Fruit fly (Drosophila melanogaster) whole organism, embryonic: ENCODE results near the gene CG2616.

Experiments used
- Abd-B ChIP-seq: fragments of 200-800 bp; sonication (Bioruptor generic); optimal IDR thresholded peaks from 2 replicates; lab custom pipeline; 2018; ENCODE audit warnings: missing biosample characterization, mild to moderate bottlenecking, missing genetic modification characterization, moderate library complexity
- Antp ChIP-seq: fragments of 200-800 bp; sonication (Bioruptor generic); optimal IDR thresholded peaks from 3 replicates; lab custom pipeline; 2016; ENCODE audit warnings: missing biosample characterization, missing genetic modification characterization
- Atf-2 ChIP-seq: fragments of 200-800 bp; sonication (Bioruptor generic); optimal IDR thresholded peaks from 2 replicates; lab custom pipeline; 2016; ENCODE audit warnings: missing biosample characterization, missing genetic modification characterization
- Awh ChIP-seq: fragments of 200-800 bp; sonication (Bioruptor generic); IDR thresholded peaks from 2 replicates; pipeline ENCODE4, ENCODE4 v1.3.6; 2022; ENCODE audit warnings: missing biosample characterization, missing genetic modification characterization
- B-H1 ChIP-seq: fragments of 200-800 bp; sonication (Bioruptor generic); IDR thresholded peaks from 3 replicates; pipeline ENCODE4 v1.3.6; 2022; ENCODE audit warnings: missing biosample characterization, missing genetic modification characterization
- CG10274 ChIP-seq: fragments of 200-800 bp; sonication (Bioruptor generic); optimal IDR thresholded peaks from 3 replicates; lab custom pipeline; 2017; ENCODE audit warnings: missing biosample characterization, mild to moderate bottlenecking, missing genetic modification characterization
- CG10565 ChIP-seq: fragments of 200-800 bp; sonication (Bioruptor generic); optimal IDR thresholded peaks from 3 replicates; lab custom pipeline; 2016; ENCODE audit warnings: missing biosample characterization, mild to moderate bottlenecking, missing genetic modification characterization
- CG10959 ChIP-seq: fragments of 200-800 bp; sonication (Bioruptor generic); IDR thresholded peaks from 2 replicates; pipeline ENCODE4 v1.3.6; 2022; ENCODE audit warnings: missing biosample characterization, missing genetic modification characterization
- CG12219 ChIP-seq: fragments of 200-800 bp; sonication (Bioruptor generic); optimal IDR thresholded peaks from 3 replicates; lab custom pipeline; 2018; ENCODE audit warnings: missing biosample characterization, mild to moderate bottlenecking, missing genetic modification characterization
- CG15269 ChIP-seq: fragments of 200-800 bp; sonication (Bioruptor generic); optimal IDR thresholded peaks from 2 replicates; lab custom pipeline; 2018; ENCODE audit warnings: missing biosample characterization, mild to moderate bottlenecking, missing genetic modification characterization, moderate library complexity
- CG1603 ChIP-seq: fragments of 200-800 bp; sonication (Bioruptor generic); optimal IDR thresholded peaks from 2 replicates; lab custom pipeline; 2019; ENCODE audit warnings: missing biosample characterization, mild to moderate bottlenecking, missing genetic modification characterization, moderate library complexity
- CG16815 ChIP-seq: fragments of 200-800 bp; sonication (Bioruptor generic); optimal IDR thresholded peaks from 3 replicates; lab custom pipeline; 2017; ENCODE audit warnings: missing biosample characterization, mild to moderate bottlenecking, missing genetic modification characterization
- CG17361 ChIP-seq: fragments of 200-800 bp; sonication (Bioruptor generic); IDR thresholded peaks from 3 replicates; pipeline ENCODE4 v1.3.6; 2022; ENCODE audit warnings: missing biosample characterization, missing genetic modification characterization
- CG17385 ChIP-seq: fragments of 200-800 bp; sonication (Bioruptor generic); optimal IDR thresholded peaks from 3 replicates; lab custom pipeline; 2018; ENCODE audit warnings: missing biosample characterization, mild to moderate bottlenecking, missing genetic modification characterization
- CG2889 ChIP-seq: fragments of 200-800 bp; sonication (Bioruptor generic); IDR thresholded peaks from 3 replicates; pipeline ENCODE4 v1.3.6; 2022; ENCODE audit warnings: missing biosample characterization, missing genetic modification characterization
- CG3281 ChIP-seq: fragments of 200-800 bp; sonication (Bioruptor generic); optimal IDR thresholded peaks from 3 replicates; lab custom pipeline; 2017; ENCODE audit warnings: missing biosample characterization, mild to moderate bottlenecking, missing genetic modification characterization
- CG42726 ChIP-seq: fragments of 200-800 bp; sonication (Bioruptor generic); IDR thresholded peaks from 2 replicates; pipeline ENCODE4 v1.3.6; 2022; ENCODE audit warnings: missing biosample characterization, missing genetic modification characterization; ENCODE audit not compliant: partially characterized antibody
- CG6813 ChIP-seq: fragments of 200-800 bp; sonication (Bioruptor generic); optimal IDR thresholded peaks from 2 replicates; lab custom pipeline; 2017; ENCODE audit warnings: missing biosample characterization, missing genetic modification characterization, mild to moderate bottlenecking, moderate library complexity, missing genetic modification reagents
- CG7372 ChIP-seq: fragments of 200-800 bp; sonication (Bioruptor generic); IDR thresholded peaks from 2 replicates; pipeline ENCODE4 v1.3.6; 2022; ENCODE audit warnings: missing biosample characterization, missing genetic modification characterization
- CG7745 ChIP-seq: fragments of 200-800 bp; sonication (Bioruptor generic); optimal IDR thresholded peaks from 2 replicates; lab custom pipeline; 2018; ENCODE audit warnings: missing biosample characterization, mild to moderate bottlenecking, missing genetic modification characterization, moderate library complexity
- CkIIα-i1 ChIP-seq: fragments of 200-800 bp; sonication (Bioruptor generic); IDR thresholded peaks from 2 replicates; pipeline ENCODE4 v1.3.6; 2022; ENCODE audit warnings: missing biosample characterization, missing genetic modification characterization
- Dad ChIP-seq: fragments of 200-800 bp; sonication (Bioruptor generic); optimal IDR thresholded peaks from 3 replicates; lab custom pipeline; 2016; ENCODE audit warnings: missing biosample characterization, missing genetic modification characterization
- Ets65A ChIP-seq: fragments of 200-800 bp; sonication (Bioruptor generic); peaks from one replicate; lab custom pipeline; 2016; ENCODE audit warnings: missing biosample characterization, missing genetic modification characterization
- H15 ChIP-seq: fragments of 200-800 bp; sonication (Bioruptor generic); IDR thresholded peaks from 3 replicates; pipeline ENCODE4 v1.3.6; 2022; ENCODE audit warnings: missing biosample characterization, missing genetic modification characterization
- HLH4C ChIP-seq: fragments of 200-800 bp; sonication (Bioruptor generic); IDR thresholded peaks from 3 replicates; pipeline ENCODE4 v1.3.6; 2022; ENCODE audit warnings: missing biosample characterization, missing genetic modification characterization; ENCODE audit not compliant: partially characterized antibody
- HmgD ChIP-seq: fragments of 200-800 bp; sonication (Bioruptor generic); optimal IDR thresholded peaks from 3 replicates; lab custom pipeline; 2016; ENCODE audit warnings: missing biosample characterization, missing genetic modification characterization
- NC2α ChIP-seq: fragments of 200-800 bp; sonication (Bioruptor generic); optimal IDR thresholded peaks from 2 replicates; lab custom pipeline; 2016; ENCODE audit warnings: missing biosample characterization, missing genetic modification characterization
- NfI ChIP-seq: fragments of 200-800 bp; sonication (Bioruptor generic); optimal IDR thresholded peaks from 3 replicates; lab custom pipeline; 2018; ENCODE audit warnings: missing biosample characterization, mild to moderate bottlenecking, missing genetic modification characterization, moderate library complexity
- Pdp1 ChIP-seq, 2 experiments: fragments of 200-800 bp; sonication (Bioruptor generic); optimal IDR thresholded peaks; 3 replicates each; lab custom pipeline; 2016; ENCODE audit warnings: missing biosample characterization in 2 of 2, missing genetic modification characterization in 2 of 2, mild to moderate bottlenecking in 1 of 2, moderate library complexity in 1 of 2
- Sox100B ChIP-seq: fragments of 200-800 bp; sonication (Bioruptor generic); optimal IDR thresholded peaks from 3 replicates; lab custom pipeline; 2018; ENCODE audit warnings: missing biosample characterization, mild to moderate bottlenecking, missing genetic modification characterization
- abd-A ChIP-seq: fragments of 200-800 bp; sonication (Bioruptor generic); optimal IDR thresholded peaks from 3 replicates; lab custom pipeline; 2019; ENCODE audit warnings: missing biosample characterization, mild to moderate bottlenecking, missing genetic modification characterization, moderate library complexity
- gfzf ChIP-seq: fragments of 200-800 bp; sonication (Bioruptor generic); optimal IDR thresholded peaks from 2 replicates; lab custom pipeline; 2016; ENCODE audit warnings: missing biosample characterization, mild to moderate bottlenecking, missing genetic modification characterization, moderate library complexity
- grau ChIP-seq: fragments of 200-800 bp; optimal IDR thresholded peaks from 3 replicates; lab custom pipeline; 2019; ENCODE audit warnings: missing biosample characterization, mild to moderate bottlenecking, missing genetic modification characterization, moderate library complexity
- lmd ChIP-seq: fragments of 200-800 bp; sonication (Bioruptor generic); IDR thresholded peaks from 2 replicates; pipeline ENCODE4 v1.3.6; 2022; ENCODE audit warnings: missing biosample characterization, missing genetic modification characterization
- lov ChIP-seq, 2 experiments: fragments of 200-800 bp in 1 of 2; fragments of >200 bp in 1 of 2; sonication (Bioruptor generic) in 1 of 2; IDR thresholded peaks in 1 of 2; optimal IDR thresholded peaks in 1 of 2; 2 replicates in 1 of 2; 3 replicates in 1 of 2; pipeline versions ENCODE4 v1.3.6 to Lab custom; 2017 to 2022; ENCODE audit warnings: missing biosample characterization in 1 of 2, missing genetic modification characterization in 1 of 2
- mld ChIP-seq: fragments of 200-800 bp; sonication (Bioruptor generic); IDR thresholded peaks from 3 replicates; pipeline ENCODE4 v1.3.6; 2022; ENCODE audit warnings: missing biosample characterization, missing genetic modification characterization; ENCODE audit not compliant: partially characterized antibody
- nerfin-1 ChIP-seq: fragments of 200-800 bp; sonication (Bioruptor generic); optimal IDR thresholded peaks from 3 replicates; lab custom pipeline; 2019; ENCODE audit warnings: missing biosample characterization, mild to moderate bottlenecking, missing genetic modification characterization, moderate library complexity
- onecut ChIP-seq: fragments of 200-800 bp; sonication (Bioruptor generic); IDR thresholded peaks from 2 replicates; pipeline ENCODE4 v1.3.6; 2022; ENCODE audit warnings: missing biosample characterization, missing genetic modification characterization
- org-1 ChIP-seq: fragments of 200-800 bp; sonication (Bioruptor generic); optimal IDR thresholded peaks from 2 replicates; lab custom pipeline; 2017; ENCODE audit warnings: missing biosample characterization, missing genetic modification characterization
- p53 ChIP-seq: fragments of 200-800 bp; sonication (Bioruptor generic); optimal IDR thresholded peaks from 2 replicates; lab custom pipeline; 2016; ENCODE audit warnings: missing biosample characterization, missing genetic modification characterization
- pan ChIP-seq, 4 experiments: fragments of >200 bp in 3 of 4; fragments of 200-800 bp in 1 of 4; sonication (Bioruptor generic) in 1 of 4; optimal IDR thresholded peaks in 3 of 4; IDR thresholded peaks in 1 of 4; 2 replicates each; pipeline versions ENCODE4 v1.3.6 to Lab custom; 2017 to 2022; ENCODE audit warnings: missing biosample characterization in 2 of 4, missing genetic modification characterization in 2 of 4, mixed read lengths in 1 of 4
- repo ChIP-seq: fragments of 200-800 bp; sonication (Bioruptor generic); optimal IDR thresholded peaks from 2 replicates; lab custom pipeline; 2016; ENCODE audit warnings: missing biosample characterization, missing genetic modification characterization
- row ChIP-seq: fragments of 200-800 bp; sonication (Bioruptor generic); IDR thresholded peaks from 3 replicates; pipeline ENCODE4 v1.3.6; 2022; ENCODE audit warnings: missing biosample characterization, missing genetic modification characterization
- schlank ChIP-seq: fragments of 200-800 bp; sonication (Bioruptor generic); optimal IDR thresholded peaks from 2 replicates; lab custom pipeline; 2018; ENCODE audit warnings: missing biosample characterization, mild to moderate bottlenecking, missing genetic modification characterization
- sens-2 ChIP-seq: fragments of 200-800 bp; sonication (Bioruptor generic); IDR thresholded peaks from 2 replicates; pipeline ENCODE4 v1.3.6; 2022; ENCODE audit warnings: missing biosample characterization, missing genetic modification characterization
- slbo ChIP-seq: fragments of 200-800 bp; sonication (Bioruptor generic); IDR thresholded peaks from 2 replicates; pipeline ENCODE4 v1.3.6; 2022; ENCODE audit warnings: missing biosample characterization, missing genetic modification characterization
- stc ChIP-seq: fragments of 200-800 bp; sonication (Bioruptor generic); IDR thresholded peaks from 2 replicates; pipeline ENCODE4 v1.3.6; 2022; ENCODE audit warnings: missing biosample characterization, missing genetic modification characterization
- trh ChIP-seq: fragments of 200-800 bp; sonication (Bioruptor generic); optimal IDR thresholded peaks from 2 replicates; lab custom pipeline; 2016; ENCODE audit warnings: missing biosample characterization, missing genetic modification characterization
- wor ChIP-seq: fragments of 200-800 bp; sonication (Bioruptor generic); IDR thresholded peaks from 2 replicates; pipeline ENCODE4 v1.3.6; 2022; ENCODE audit warnings: missing biosample characterization, missing genetic modification characterization
- zf30C ChIP-seq: fragments of 200-800 bp; sonication (Bioruptor generic); optimal IDR thresholded peaks from 3 replicates; lab custom pipeline; 2018; ENCODE audit warnings: missing biosample characterization, mild to moderate bottlenecking, missing genetic modification characterization

CG2616 gene

DNA sequence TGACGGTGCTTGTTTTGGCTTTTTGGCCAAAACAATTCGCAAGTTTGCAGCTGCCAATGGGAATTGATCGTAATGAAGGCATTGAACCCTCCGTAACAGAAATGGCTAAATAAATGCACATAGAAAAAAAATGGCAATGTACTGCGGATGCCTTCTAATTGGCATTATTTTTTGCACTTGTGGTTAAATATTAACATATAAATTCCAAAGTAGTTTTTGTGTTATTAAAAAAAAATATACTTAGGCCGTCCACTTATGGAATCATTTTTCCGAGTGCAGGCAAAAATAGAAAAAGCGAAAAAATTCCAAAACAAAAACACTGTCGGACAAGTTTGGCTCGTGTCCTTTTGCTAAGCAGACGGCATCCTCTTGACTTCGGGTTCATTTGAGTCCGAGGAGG, 35.4 kb upstream of the CG2616 start (continued):
- no peak for TF ChIP-seq lov (optimal IDR thresholded peaks at IDR 0.05; lab: Kevin White, UChicago)
- TF ChIP-seq lov (GFP tag; IDR thresholded peaks at IDR 0.05; lab: Robert Waterston, UW) = no peak
- TF ChIP-seq CG6813 (GFP tag; lab: Kevin White, UChicago) = no peak
- TF ChIP-seq zf30C = no peak
- TF ChIP-seq CG10274 (GFP tag; lab: Kevin White, UChicago) = no peak
- no peak for TF ChIP-seq Pdp1 (GFP tag; optimal IDR thresholded peaks at IDR 0.05; lab: Kevin White, UChicago)
- TF ChIP-seq stc (GFP tag; lab: Robert Waterston, UW) = no peak
- no peak for TF ChIP-seq abd-A (tag; lab: Kevin White, UChicago)
- TF ChIP-seq Awh = no peak
- no peak for TF ChIP-seq CG42726
- no peak for TF ChIP-seq onecut (GFP tag; lab: Robert Waterston, UW)
- TF ChIP-seq CkIIα-i1 = no peak
- peak; percentile 6 for TF ChIP-seq CG3281 (GFP tag; lab: Kevin White, UChicago)
- TF ChIP-seq Antp (GFP tag; lab: Kevin White, UChicago) = no peak
- TF ChIP-seq CG12219 = no peak
- 0 out of 2 replicates have a peak, but pooled peaks have one; percentile 23 for TF ChIP-seq slbo
- no peak for TF ChIP-seq Atf-2 (GFP tag; lab: Kevin White, UChicago)
- no peak for TF ChIP-seq HmgD (GFP tag; lab: Kevin White, UChicago)
- no peak for TF ChIP-seq CG7745 (tag; lab: Kevin White, UChicago)
- no peak for TF ChIP-seq NC2α (GFP tag; lab: Kevin White, UChicago)
- peak; percentile 3 for TF ChIP-seq CG15269
- TF ChIP-seq CG10565 (GFP tag; lab: Kevin White, UChicago) = no peak
- peak; percentile 35; the same call in 1 of the 2 replicates for TF ChIP-seq lmd
- no peak for TF ChIP-seq schlank (tag; lab: Kevin White, UChicago)
- TF ChIP-seq Abd-B (GFP tag; lab: Kevin White, UChicago) = no peak
- no peak for TF ChIP-seq CG17385
- no peak for TF ChIP-seq H15 (GFP tag; lab: Robert Waterston, UW)
- TF ChIP-seq mld (GFP tag; lab: Robert Waterston, UW) = no peak
- no peak for TF ChIP-seq Dad
- no peak for TF ChIP-seq CG7372 (GFP tag; lab: Robert Waterston, UW)
- no peak for TF ChIP-seq p53 (GFP tag; lab: Kevin White, UChicago)
- TF ChIP-seq pan (optimal IDR thresholded peaks at IDR 0.05; lab: Kevin White, UChicago) = no peak
- TF ChIP-seq pan (GFP tag; optimal IDR thresholded peaks at IDR 0.05 in 1 of 2, IDR thresholded peaks at IDR 0.05 in 1 of 2) = no peak
- TF ChIP-seq CG10959 = no peak
- TF ChIP-seq CG17361 (GFP tag; lab: Robert Waterston, UW) = no peak
- TF ChIP-seq grau (tag; lab: Kevin White, UChicago) = peak; percentile 24
- no peak for TF ChIP-seq nerfin-1 (tag; lab: Kevin White, UChicago)
- no peak for TF ChIP-seq sens-2 (GFP tag; lab: Robert Waterston, UW)
- no peak for TF ChIP-seq B-H1 (GFP tag; lab: Robert Waterston, UW)
- no peak for TF ChIP-seq org-1 (GFP tag; lab: Kevin White, UChicago)
- TF ChIP-seq wor (GFP tag; lab: Robert Waterston, UW) = no peak
- TF ChIP-seq row (GFP tag; lab: Robert Waterston, UW) = peak; percentile 35; the same call in 1 of the 3 replicates
- TF ChIP-seq HLH4C = no peak
- TF ChIP-seq CG16815 (GFP tag; lab: Kevin White, UChicago) = no peak
- 0 out of 3 replicates have a peak, but pooled peaks have one; percentile 9 for TF ChIP-seq CG2889 (GFP tag; lab: Robert Waterston, UW)
- no peak for TF ChIP-seq Ets65A (GFP tag; lab: Kevin White, UChicago)
- no peak for TF ChIP-seq repo (GFP tag; lab: Kevin White, UChicago)
- no peak for TF ChIP-seq Sox100B (GFP tag; lab: Kevin White, UChicago)
- TF ChIP-seq gfzf = no peak
- no peak for TF ChIP-seq trh
- TF ChIP-seq NfI = no peak
- TF ChIP-seq CG1603 (tag; lab: Kevin White, UChicago) = no peak
